Fruit fly (Drosophila melanogaster) whole organism, embryonic: ENCODE results near the gene Fbp2.

Source experiments
- CG1024 ChIP-seq: fragments of 200-800 bp; sonication (Bioruptor generic); IDR thresholded peaks from 2 replicates; pipeline ENCODE4 v1.3.6; 2022; ENCODE audit warnings: missing biosample characterization, missing genetic modification characterization
- CG12391 ChIP-seq: fragments of 200-800 bp; sonication (Bioruptor generic); optimal IDR thresholded peaks from 3 replicates; lab custom pipeline; 2018; ENCODE audit warnings: missing biosample characterization, mild to moderate bottlenecking, missing genetic modification characterization, moderate library complexity
- CG13424 ChIP-seq: fragments of 200-800 bp; sonication (Bioruptor generic); optimal IDR thresholded peaks from 2 replicates; lab custom pipeline; 2019; ENCODE audit warnings: missing biosample characterization, mild to moderate bottlenecking, missing genetic modification characterization, moderate library complexity
- CG17361 ChIP-seq: fragments of 200-800 bp; sonication (Bioruptor generic); IDR thresholded peaks from 3 replicates; pipeline ENCODE4 v1.3.6; 2022; ENCODE audit warnings: missing biosample characterization, missing genetic modification characterization
- CG3163 ChIP-seq: fragments of 200-800 bp; sonication (Bioruptor generic); optimal IDR thresholded peaks from 3 replicates; lab custom pipeline; 2016; ENCODE audit warnings: missing biosample characterization, missing genetic modification characterization
- CG4328 ChIP-seq: fragments of 200-800 bp; sonication (Bioruptor generic); optimal IDR thresholded peaks from 3 replicates; lab custom pipeline; 2017; ENCODE audit warnings: missing biosample characterization, missing genetic modification reagents, missing genetic modification characterization
- CG4424 ChIP-seq: fragments of 200-800 bp; sonication (Bioruptor generic); optimal IDR thresholded peaks from 3 replicates; lab custom pipeline; 2016; ENCODE audit warnings: missing biosample characterization, missing genetic modification characterization
- CG7357 ChIP-seq: fragments of 200-800 bp; sonication (Bioruptor generic); IDR thresholded peaks from 3 replicates; pipeline ENCODE4 v1.3.6; 2022; ENCODE audit warnings: missing biosample characterization, missing genetic modification characterization
- CG7745 ChIP-seq: fragments of 200-800 bp; sonication (Bioruptor generic); optimal IDR thresholded peaks from 2 replicates; lab custom pipeline; 2018; ENCODE audit warnings: missing biosample characterization, mild to moderate bottlenecking, missing genetic modification characterization, moderate library complexity
- CG7786 ChIP-seq: fragments of 200-800 bp; sonication (Bioruptor generic); optimal IDR thresholded peaks from 2 replicates; lab custom pipeline; 2016; ENCODE audit warnings: missing biosample characterization, missing genetic modification characterization
- CG8290 ChIP-seq, 3 experiments: fragments of 200-800 bp; sonication (Bioruptor generic); optimal IDR thresholded peaks; 2 replicates each; lab custom pipeline; 2016 to 2019; ENCODE audit warnings: missing biosample characterization in 3 of 3, missing genetic modification characterization in 3 of 3, mild to moderate bottlenecking in 2 of 3, moderate library complexity in 1 of 3
- CG8478 ChIP-seq: fragments of >200 bp; optimal IDR thresholded peaks from 2 replicates; lab custom pipeline; 2018
- Dip2 ChIP-seq: fragments of 200-800 bp; sonication (Bioruptor generic); IDR thresholded peaks from 2 replicates; pipeline ENCODE4 v1.3.6; 2022; ENCODE audit warnings: missing biosample characterization, missing genetic modification characterization
- Dip3 ChIP-seq: fragments of 200-800 bp; sonication (Bioruptor generic); optimal IDR thresholded peaks from 3 replicates; lab custom pipeline; 2016; ENCODE audit warnings: missing biosample characterization, missing genetic modification characterization
- H2.0 ChIP-seq: fragments of 200-800 bp; sonication (Bioruptor generic); IDR thresholded peaks from 2 replicates; pipeline ENCODE4 v1.3.6; 2022; ENCODE audit warnings: missing biosample characterization, missing genetic modification characterization
- HLH54F ChIP-seq: fragments of 200-800 bp; sonication (Bioruptor generic); optimal IDR thresholded peaks from 3 replicates; lab custom pipeline; 2016; ENCODE audit warnings: missing biosample characterization, missing genetic modification characterization
- Hey ChIP-seq: fragments of 200-800 bp; sonication (Bioruptor generic); optimal IDR thresholded peaks from 3 replicates; lab custom pipeline; 2018; ENCODE audit warnings: missing biosample characterization, mild to moderate bottlenecking, missing genetic modification characterization
- Hr78 ChIP-seq, 2 experiments: fragments of 200-800 bp in 1 of 2; fragments of >200 bp in 1 of 2; sonication (Bioruptor generic) in 1 of 2; optimal IDR thresholded peaks; 2 replicates each; lab custom pipeline; 2017 to 2019; ENCODE audit warnings: missing biosample characterization in 2 of 2, missing genetic modification characterization in 2 of 2, mild to moderate bottlenecking in 1 of 2, moderate library complexity in 1 of 2
- Max ChIP-seq: fragments of 200-800 bp; sonication (Bioruptor generic); optimal IDR thresholded peaks from 2 replicates; lab custom pipeline; 2016; ENCODE audit warnings: missing biosample characterization, mild to moderate bottlenecking, missing genetic modification characterization
- TFAM ChIP-seq: fragments of 200-800 bp; sonication (Bioruptor generic); optimal IDR thresholded peaks from 2 replicates; lab custom pipeline; 2017; ENCODE audit warnings: missing biosample characterization, missing genetic modification characterization, inconsistent platforms
- Trl ChIP-seq, 3 experiments: fragments of >200 bp in 2 of 3; fragments of 200-800 bp in 1 of 3; sonication (Bioruptor generic) in 1 of 3; optimal IDR thresholded peaks; 2 replicates in 1 of 3; 3 replicates in 2 of 3; lab custom pipeline; 2016 to 2017; ENCODE audit warnings: missing biosample characterization in 1 of 3, missing genetic modification characterization in 1 of 3
- abd-A ChIP-seq: fragments of 200-800 bp; sonication (Bioruptor generic); optimal IDR thresholded peaks from 3 replicates; lab custom pipeline; 2019; ENCODE audit warnings: missing biosample characterization, mild to moderate bottlenecking, missing genetic modification characterization, moderate library complexity
- ac ChIP-seq: fragments of 200-800 bp; sonication (Bioruptor generic); optimal IDR thresholded peaks from 3 replicates; lab custom pipeline; 2017; ENCODE audit warnings: missing biosample characterization, mild to moderate bottlenecking, missing genetic modification characterization
- cg ChIP-seq: fragments of 200-800 bp; sonication (Bioruptor generic); optimal IDR thresholded peaks from 3 replicates; lab custom pipeline; 2019; ENCODE audit warnings: missing biosample characterization, mild to moderate bottlenecking, missing genetic modification characterization, moderate library complexity
- chinmo ChIP-seq: fragments of 200-800 bp; sonication (Bioruptor generic); IDR thresholded peaks from 4 replicates; pipeline ENCODE4 v1.3.6; 2022; ENCODE audit warnings: missing biosample characterization, missing genetic modification characterization; ENCODE audit not compliant: partially characterized antibody
- croc ChIP-seq: fragments of 200-800 bp; sonication (Bioruptor generic); conservative IDR thresholded peaks from 3 replicates; pipeline ENCODE4 v1.3.6; 2022; ENCODE audit warnings: missing biosample characterization, missing genetic modification characterization
- dimm ChIP-seq: fragments of 200-800 bp; sonication (Bioruptor generic); IDR thresholded peaks from 2 replicates; pipeline ENCODE4 v1.3.6; 2022; ENCODE audit warnings: missing biosample characterization, missing genetic modification characterization
- dm ChIP-seq: fragments of 200-800 bp; sonication (Bioruptor generic); optimal IDR thresholded peaks from 3 replicates; lab custom pipeline; 2016; ENCODE audit warnings: missing biosample characterization, missing genetic modification characterization
- en ChIP-seq: fragments of 200-800 bp; sonication (Bioruptor generic); optimal IDR thresholded peaks from 2 replicates; lab custom pipeline; 2016; ENCODE audit warnings: missing biosample characterization, missing genetic modification characterization
- gsb-n ChIP-seq: fragments of 200-800 bp; sonication (Bioruptor generic); optimal IDR thresholded peaks from 3 replicates; lab custom pipeline; 2018; ENCODE audit warnings: missing biosample characterization, mild to moderate bottlenecking, missing genetic modification characterization
- h ChIP-seq: fragments of >200 bp; optimal IDR thresholded peaks from 2 replicates; lab custom pipeline; 2017
- kni ChIP-seq: fragments of 200-800 bp; sonication (Bioruptor generic); optimal IDR thresholded peaks from 3 replicates; lab custom pipeline; 2017; ENCODE audit warnings: mild to moderate bottlenecking, missing biosample characterization, missing genetic modification reagents, missing genetic modification characterization
- oc ChIP-seq: fragments of 200-800 bp; sonication (Bioruptor generic); optimal IDR thresholded peaks from 2 replicates; lab custom pipeline; 2018; ENCODE audit warnings: missing biosample characterization, mild to moderate bottlenecking, missing genetic modification characterization, moderate library complexity
- pros ChIP-seq: fragments of 200-800 bp; sonication (Bioruptor generic); optimal IDR thresholded peaks from 3 replicates; lab custom pipeline; 2019; ENCODE audit warnings: missing biosample characterization, mild to moderate bottlenecking, missing genetic modification characterization, moderate library complexity
- sqz ChIP-seq: fragments of 200-800 bp; sonication (Bioruptor generic); optimal IDR thresholded peaks from 3 replicates; lab custom pipeline; 2018; ENCODE audit warnings: missing biosample characterization, mild to moderate bottlenecking, missing genetic modification characterization
- tap ChIP-seq: fragments of 200-800 bp; optimal IDR thresholded peaks from 3 replicates; lab custom pipeline; 2019; ENCODE audit warnings: missing biosample characterization, mild to moderate bottlenecking, missing genetic modification characterization, moderate library complexity
- trem ChIP-seq: fragments of 200-800 bp; optimal IDR thresholded peaks from 3 replicates; lab custom pipeline; 2019; ENCODE audit warnings: missing biosample characterization, mild to moderate bottlenecking, missing genetic modification characterization, moderate library complexity
- z ChIP-seq: fragments of 200-800 bp; sonication (Bioruptor generic); IDR thresholded peaks from 3 replicates; pipeline ENCODE4 v1.3.6; 2022; ENCODE audit warnings: missing biosample characterization, missing genetic modification characterization
- zen ChIP-seq: fragments of 200-800 bp; sonication (Bioruptor generic); optimal IDR thresholded peaks from 3 replicates; lab custom pipeline; 2018; ENCODE audit warnings: missing biosample characterization, mild to moderate bottlenecking, missing genetic modification characterization, moderate library complexity

Fbp2 gene

dm6 chr2L:9440640-9441039 is 14.1 kb downstream of the Fbp2 start, which contains the start of gene CG33723:
Gene CG33723, minus strand, starts transcription at chr2L:9440740.
- TF ChIP-seq Dip2 (GFP tag; lab: Robert Waterston, UW) (no peak), CG7357 (GFP tag; lab: Robert Waterston, UW) (no peak), en (GFP tag; lab: Kevin White, UChicago) (no peak), dm (no peak), Dip3 (GFP tag; lab: Kevin White, UChicago) (no peak), CG4424 (GFP tag; lab: Kevin White, UChicago) (no peak), TFAM (GFP tag; lab: Kevin White, UChicago) (no peak), Max (GFP tag; lab: Kevin White, UChicago) (no peak), CG12391 (tag; lab: Kevin White, UChicago) (no peak), CG17361 (GFP tag; lab: Robert Waterston, UW) (no peak), tap (tag; lab: Kevin White, UChicago) (no peak), trem (tag; lab: Kevin White, UChicago) (no peak), zen (tag; lab: Kevin White, UChicago) (no peak), CG8478 (lab: Kevin White, UChicago) (no peak), chinmo (no peak)
- TF ChIP-seq, all 482 proteins: peak for 0

- no peak for TF ChIP-seq CG13424 (tag; lab: Kevin White, UChicago)
- peak; percentile 51 for TF ChIP-seq abd-A (tag; lab: Kevin White, UChicago)
- TF ChIP-seq CG1024 (GFP tag; lab: Robert Waterston, UW): no peak
- TF ChIP-seq kni (GFP tag; lab: Kevin White, UChicago): peak; percentile 3
- peak; percentile 81 for TF ChIP-seq pros (GFP tag; lab: Kevin White, UChicago)
- peak; percentile 97 for TF ChIP-seq Hey
Measured at dm6 chr2L:9442795-9443287, 16.3 kb downstream of the Fbp2 start.

- peak; percentile 2 for TF ChIP-seq sqz (GFP tag; lab: Kevin White, UChicago)
- peak; percentile 41 for TF ChIP-seq gsb-n (tag; lab: Kevin White, UChicago)
- TF ChIP-seq dimm (GFP tag; lab: Robert Waterston, UW): no peak
- no peak for TF ChIP-seq HLH54F (GFP tag; lab: Kevin White, UChicago)
- TF ChIP-seq CG7745 (tag; lab: Kevin White, UChicago): peak; percentile 66
- no peak for TF ChIP-seq CG4328 (GFP tag; lab: Kevin White, UChicago)
- TF ChIP-seq oc (tag; lab: Kevin White, UChicago): peak; percentile 38
- no peak for TF ChIP-seq CG7786
- TF ChIP-seq croc (GFP tag; lab: Robert Waterston, UW): no peak
- TF ChIP-seq CG8290 (GFP tag; optimal IDR thresholded peaks at IDR 0.05; lab: Kevin White, UChicago): no peak
- no peak for TF ChIP-seq CG8290 (tag; optimal IDR thresholded peaks at IDR 0.05; lab: Kevin White, UChicago)
- peak; percentile 64 for TF ChIP-seq pros (GFP tag; lab: Kevin White, UChicago)
Measured at dm6 chr2L:9445753-9446152, 19.2 kb downstream of the Fbp2 start.

- no peak for TF ChIP-seq ac (GFP tag; lab: Kevin White, UChicago)
- peak in 1 of 2 experiments; percentile 75 for TF ChIP-seq Hr78 (GFP tag; optimal IDR thresholded peaks at IDR 0.05; lab: Kevin White, UChicago)
- TF ChIP-seq cg: peak; percentile 30
- peak; percentile 87; the same call in 1 of the 4 replicates for TF ChIP-seq chinmo
- peak; percentile 92 for TF ChIP-seq z
- TF ChIP-seq CG3163 (GFP tag; lab: Kevin White, UChicago): peak; percentile 80
- peak in 1 of 2 experiments; percentile 19 for TF ChIP-seq Trl (optimal IDR thresholded peaks at IDR 0.05; lab: Kevin White, UChicago)
- TF ChIP-seq Trl (GFP tag; optimal IDR thresholded peaks at IDR 0.05; lab: Kevin White, UChicago): no peak
- no peak for TF ChIP-seq H2.0 (GFP tag; lab: Robert Waterston, UW)
- no peak for TF ChIP-seq h (lab: Kevin White, UChicago)
Measured at dm6 chr2L:9446398-9446945, 19.9 kb downstream of the Fbp2 start.
